Worm (Caenorhabditis elegans) whole organism, L4 larva: Measurements from ENCODE around the gene clec-138.

ENCODE experiments used
- D1046.2 ChIP-seq: fragments of 200-800 bp; sonication (Bioruptor generic); IDR thresholded peaks from 2 replicates; pipeline ENCODE4 v1.3.6; 2022; ENCODE audit warnings: missing genetic modification characterization, missing compliant biosample characterization
- Y75B8A.6 ChIP-seq: fragments of 200-800 bp; sonication (Bioruptor generic); IDR thresholded peaks from 2 replicates; pipeline ENCODE4 v1.3.6; 2022; ENCODE audit warnings: missing genetic modification reagents, missing genetic modification characterization, missing compliant biosample characterization
- ZK337.2 ChIP-seq: fragments of 200-800 bp; sonication (Bioruptor generic); IDR thresholded peaks from 2 replicates; pipeline ENCODE4 v1.3.6; 2022; ENCODE audit warnings: missing genetic modification reagents, missing genetic modification characterization, missing compliant biosample characterization
- ama-1 ChIP-seq: fragments of 150-350 bp; optimal IDR thresholded peaks from 2 replicates; lab custom pipeline; 2014; ENCODE audit warnings: inconsistent platforms, mixed read lengths
- arid-1 ChIP-seq: fragments of 200-800 bp; sonication (Bioruptor generic); conservative IDR thresholded peaks from 2 replicates; pipeline ENCODE4 v1.3.6; 2022; ENCODE audit warnings: missing genetic modification reagents, missing genetic modification characterization, missing compliant biosample characterization
- ceh-82 ChIP-seq: sonication (generic microtip); optimal IDR thresholded peaks from 2 replicates; lab custom pipeline; 2017; ENCODE audit warnings: missing biosample characterization, missing genetic modification characterization
- egl-43 ChIP-seq: fragments of 200-800 bp; sonication (Bioruptor generic); IDR thresholded peaks from 2 replicates; pipeline ENCODE4 v1.3.6; 2022; ENCODE audit warnings: missing genetic modification reagents, missing genetic modification characterization, missing compliant biosample characterization
- mxl-3 ChIP-seq: fragments of 200-800 bp; sonication (Bioruptor generic); optimal IDR thresholded peaks from 2 replicates; lab custom pipeline; 2018; ENCODE audit warnings: mild to moderate bottlenecking, missing genetic modification characterization, missing compliant biosample characterization
- tra-1 ChIP-seq: fragments of 200-800 bp; sonication (Bioruptor generic); IDR thresholded peaks from 2 replicates; pipeline ENCODE4 v1.3.6; 2022; ENCODE audit warnings: missing genetic modification reagents, missing genetic modification characterization, missing compliant biosample characterization
- unc-39 ChIP-seq: sonication (generic microtip); optimal IDR thresholded peaks from 2 replicates; lab custom pipeline; 2017; ENCODE audit warnings: missing biosample characterization, missing genetic modification characterization
- ztf-11 ChIP-seq: fragments of 150-350 bp; optimal IDR thresholded peaks from 2 replicates; lab custom pipeline; 2014; ENCODE audit warnings: missing biosample characterization, missing genetic modification characterization

ce11 chrII:4601256-4601655, 18.3 kb downstream of the clec-138 start, which contains the start of gene ipla-1:
- TF ChIP-seq tra-1 (no peak), mxl-3 (no peak), arid-1 (GFP tag; lab: Robert Waterston, UW) (no peak), egl-43 (no peak), ZK337.2 (GFP tag; lab: Robert Waterston, UW) (no peak), unc-39 (no peak), Y75B8A.6 (GFP tag; lab: Robert Waterston, UW) (no peak), ceh-82 (tag; lab: Kevin White, UChicago) (no peak), ama-1 (lab: Kevin White, UChicago) (no peak), ztf-11 (tag; lab: Kevin White, UChicago) (no peak), D1046.2 (GFP tag; lab: Robert Waterston, UW) (no peak)
